Worm (Caenorhabditis elegans): ENCODE measurements around the gene F56C3.10.

- TF ChIP-seq klf-2 (GFP tag; conservative IDR thresholded peaks at IDR 0.05) (no peak), ref-1 (GFP tag; conservative IDR thresholded peaks at IDR 0.05) (no peak), cog-1 (tag; optimal IDR thresholded peaks at IDR 0.05) (no peak), tab-1 (GFP tag; IDR thresholded peaks at IDR 0.05) (no peak), flt-1 (GFP tag; IDR thresholded peaks at IDR 0.05) (no peak)
Observed at ce11 chrX:1394437-1394836, 13.0 kb upstream of the F56C3.10 start.

Measured in whole organism, midembryonic.